Fruit fly (Drosophila melanogaster): ENCODE results near the gene Mpv17.

Gene Mpv17

dm6 chr4:980475-980856 is 48.7 kb downstream of the Mpv17 start:
- no peak for TF ChIP-seq h (optimal IDR thresholded peaks at IDR 0.05)
- TF ChIP-seq psq (optimal IDR thresholded peaks at IDR 0.05), result no peak
- TF ChIP-seq insv (optimal IDR thresholded peaks at IDR 0.05), result no peak

DNA sequence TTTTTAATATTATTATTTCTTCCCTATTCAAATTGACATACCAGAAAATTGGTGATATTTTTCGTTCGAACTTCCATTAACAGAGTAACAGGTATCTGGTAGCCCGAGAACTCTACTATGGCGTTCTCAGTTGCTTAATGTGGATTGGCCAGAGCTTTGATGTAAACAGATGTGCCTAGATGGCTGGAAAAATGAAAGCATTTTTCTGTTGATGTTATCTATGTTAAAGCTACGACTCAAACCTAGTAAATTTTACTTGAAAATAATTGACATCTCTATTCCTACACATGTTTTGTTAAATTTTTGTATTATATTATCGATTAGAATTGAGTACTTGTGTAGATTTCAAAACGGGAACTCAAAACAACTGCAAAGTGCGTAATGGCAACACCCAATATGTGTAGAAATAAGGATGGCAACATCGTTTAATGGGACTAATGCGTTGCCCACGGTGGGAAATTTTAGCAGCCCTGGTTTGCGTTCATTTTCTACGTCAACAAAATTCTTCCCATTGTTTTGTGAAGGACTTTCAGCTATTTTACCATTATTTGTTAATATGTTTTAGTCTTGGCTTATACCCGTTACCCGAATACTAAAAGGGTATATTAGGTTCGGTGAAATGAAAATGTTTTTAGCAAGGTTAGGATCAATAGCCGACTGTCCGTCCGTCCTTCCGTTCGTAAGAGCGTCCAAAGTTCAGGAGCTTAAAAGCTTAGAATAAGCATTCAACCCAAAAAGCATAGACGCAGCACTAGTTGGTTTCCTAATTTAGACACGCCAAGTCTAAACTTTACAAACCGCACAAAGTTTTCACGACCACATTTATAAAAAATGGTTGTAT is 49.3 kb downstream of the Mpv17 start:
- TF ChIP-seq psq (optimal IDR thresholded peaks at IDR 0.05) (no peak), ttk (optimal IDR thresholded peaks at IDR 0.05) (no peak), insv (optimal IDR thresholded peaks at IDR 0.05) (no peak), Sin3A (optimal IDR thresholded peaks at IDR 0.05) (no peak), Myc (optimal IDR thresholded peaks at IDR 0.05) (no peak), h (optimal IDR thresholded peaks at IDR 0.05) (no peak)
